Fruit fly (Drosophila melanogaster) S2 (cell line): ENCODE results near the gene rtp.
A peak's percentile ranks its signal among the peaks of the same experiment; 100 is the strongest.

Experiments
- CG8478 ChIP-seq: fragments of >200 bp; optimal IDR thresholded peaks from 2 replicates; lab custom pipeline; 2018
- CTCF ChIP-seq, 2 experiments: fragments of >200 bp; optimal IDR thresholded peaks; 2 replicates each; lab custom pipeline; 2018

- TF ChIP-seq CG8478 (lab: Kevin White, UChicago) (no peak), CTCF (optimal IDR thresholded peaks at IDR 0.05; lab: Kevin White, UChicago) (peak; percentile 46 to 49)
These were observed 46.3 kb upstream of the rtp start for dm6 chr3R:5283360-5283963.
